Worm (Caenorhabditis elegans): ENCODE results near the gene oops-1.

DNA sequence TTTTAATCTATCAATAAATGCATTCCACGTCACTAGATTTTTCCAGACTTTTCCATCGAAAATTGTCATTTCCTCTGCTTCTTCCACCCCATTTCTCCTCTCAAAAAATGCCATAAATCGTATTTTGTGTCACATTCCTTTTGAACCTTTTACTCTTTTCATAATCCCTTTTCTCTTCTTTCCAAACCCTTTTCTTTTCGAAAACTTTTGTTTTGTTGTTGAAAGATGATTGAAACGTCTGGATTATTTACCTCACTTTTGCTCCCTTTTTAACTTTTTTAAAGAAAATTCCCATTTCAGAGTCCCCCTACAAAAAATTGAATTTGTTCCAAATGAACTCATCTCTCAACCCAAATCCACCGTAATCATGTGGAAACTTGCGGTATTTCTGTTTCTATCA, 25.2 kb upstream of the oops-1 start, which contains the start of gene C06E7.2:
- TF ChIP-seq ama-1 (optimal IDR thresholded peaks at IDR 0.05) (no peak), sea-1 (GFP tag; conservative IDR thresholded peaks at IDR 0.05) (no peak), pes-1 (GFP tag; IDR thresholded peaks at IDR 0.05) (no peak), flt-1 (GFP tag; IDR thresholded peaks at IDR 0.05) (no peak), scrt-1 (GFP tag; IDR thresholded peaks at IDR 0.05) (no peak), tbx-11 (GFP tag; IDR thresholded peaks at IDR 0.05) (no peak), hmbx-1 (tag; optimal IDR thresholded peaks at IDR 0.05) (no peak), ceh-13 (GFP tag; optimal IDR thresholded peaks at IDR 0.05) (no peak), tra-4 (tag; optimal IDR thresholded peaks at IDR 0.05) (no peak), ets-7 (tag; optimal IDR thresholded peaks at IDR 0.05) (no peak), tbx-37 (GFP tag; conservative IDR thresholded peaks at IDR 0.05) (no peak), hmg-4 (GFP tag; optimal IDR thresholded peaks at IDR 0.05) (no peak), aly-1 (tag; optimal IDR thresholded peaks at IDR 0.05) (no peak)
